Fruit fly (Drosophila melanogaster): ENCODE data around the gene CG4098.

The CG4098 gene

dm6 chr3L:16612152-16612551 is 3.0 kb upstream of the CG4098 start, which contains the start of gene CG4101 (continued):
- TF ChIP-seq mam (GFP tag; optimal IDR thresholded peaks at IDR 0.05) = peak; percentile 88
- peak; percentile 69; the same call in 2 of the 3 replicates for TF ChIP-seq CG14860 (GFP tag; IDR thresholded peaks at IDR 0.05; ENCODE audit: partially characterized antibody)
- TF ChIP-seq CG17912 (GFP tag; optimal IDR thresholded peaks at IDR 0.05) = peak; percentile 63
- 0 out of 2 replicates have a peak, but pooled peaks have one; percentile 13 for TF ChIP-seq CG16779 (GFP tag; IDR thresholded peaks at IDR 0.05)
- no peak for TF ChIP-seq eve (GFP tag; optimal IDR thresholded peaks at IDR 0.05)
- TF ChIP-seq Bteb2 (GFP tag; optimal IDR thresholded peaks at IDR 0.05) = peak; percentile 57
- peak; percentile 85 for TF ChIP-seq CG8924 (tag; optimal IDR thresholded peaks at IDR 0.05)
- peak; percentile 65 for TF ChIP-seq CG18011 (GFP tag; optimal IDR thresholded peaks at IDR 0.05)
- peak; percentile 31 for TF ChIP-seq Deaf1 (tag; optimal IDR thresholded peaks at IDR 0.05)
- TF ChIP-seq CG17361 (GFP tag; IDR thresholded peaks at IDR 0.05) = peak; percentile 71
- no peak for TF ChIP-seq zf30C (GFP tag; optimal IDR thresholded peaks at IDR 0.05)
- peak; percentile 34 for TF ChIP-seq mirr (GFP tag; optimal IDR thresholded peaks at IDR 0.05)
- peak; percentile 5 for TF ChIP-seq CG11398 (GFP tag; optimal IDR thresholded peaks at IDR 0.05)
- TF ChIP-seq p53 (GFP tag; optimal IDR thresholded peaks at IDR 0.05) = peak; percentile 0
- TF ChIP-seq nmo (GFP tag; optimal IDR thresholded peaks at IDR 0.05) = peak; percentile 88
- TF ChIP-seq CG9817 (tag; optimal IDR thresholded peaks at IDR 0.05) = peak; percentile 91
- peak; percentile 53 for TF ChIP-seq CG7556 (GFP tag; optimal IDR thresholded peaks at IDR 0.05)
- peak; percentile 77 for TF ChIP-seq Dek (tag; optimal IDR thresholded peaks at IDR 0.05)
- peak; percentile 85 for TF ChIP-seq sqz (GFP tag; optimal IDR thresholded peaks at IDR 0.05)
- TF ChIP-seq mld (GFP tag; IDR thresholded peaks at IDR 0.05; ENCODE audit: partially characterized antibody) = no peak
- TF ChIP-seq CG11723 (GFP tag; optimal IDR thresholded peaks at IDR 0.05) = peak; percentile 52
- TF ChIP-seq slp2 (GFP tag; optimal IDR thresholded peaks at IDR 0.05) = peak; percentile 66
- peak; percentile 66; the same call in 1 of the 2 replicates for TF ChIP-seq bbx (GFP tag; IDR thresholded peaks at IDR 0.05; ENCODE audit: partially characterized antibody)
- no peak for TF ChIP-seq sima (GFP tag; optimal IDR thresholded peaks at IDR 0.05)
- TF ChIP-seq CG5245 (GFP tag; optimal IDR thresholded peaks at IDR 0.05) = peak; percentile 55
- no peak for TF ChIP-seq Hand (GFP tag; optimal IDR thresholded peaks at IDR 0.05)
- TF ChIP-seq Abd-B (GFP tag; optimal IDR thresholded peaks at IDR 0.05) = peak; percentile 75
- TF ChIP-seq CG10959 (GFP tag; IDR thresholded peaks at IDR 0.05) = peak; percentile 44
- peak; percentile 69; the same call in 2 of the 3 replicates for TF ChIP-seq CG6175 (GFP tag; IDR thresholded peaks at IDR 0.05)
- TF ChIP-seq CG15601 (tag; optimal IDR thresholded peaks at IDR 0.05) = peak; percentile 80
- peak; percentile 79 for TF ChIP-seq lab (GFP tag; optimal IDR thresholded peaks at IDR 0.05)
- peak; percentile 54 for TF ChIP-seq CG15011 (GFP tag; optimal IDR thresholded peaks at IDR 0.05)
- TF ChIP-seq CoRest (tag; optimal IDR thresholded peaks at IDR 0.05) = peak; percentile 85
- peak; percentile 51; the same call in 1 of the 2 replicates for TF ChIP-seq Bgb (GFP tag; IDR thresholded peaks at IDR 0.05; ENCODE audit: partially characterized antibody)
- TF ChIP-seq az2 (GFP tag; optimal IDR thresholded peaks at IDR 0.05) = peak; percentile 80
- peak; percentile 86 for TF ChIP-seq CG3847 (GFP tag; IDR thresholded peaks at IDR 0.05)
- peak; percentile 39; the same call in 1 of the 2 replicates for TF ChIP-seq ham (GFP tag; IDR thresholded peaks at IDR 0.05)
- TF ChIP-seq row (GFP tag; IDR thresholded peaks at IDR 0.05) = peak; percentile 94
- TF ChIP-seq Myb (GFP tag; optimal IDR thresholded peaks at IDR 0.05) = peak; percentile 62
- TF ChIP-seq Poxn (GFP tag; IDR thresholded peaks at IDR 0.05) = no peak
- peak; percentile 56 for TF ChIP-seq kay (GFP tag; optimal IDR thresholded peaks at IDR 0.05)
- TF ChIP-seq jing (GFP tag; optimal IDR thresholded peaks at IDR 0.05) = peak; percentile 52
- no peak for TF ChIP-seq crol (GFP tag; IDR thresholded peaks at IDR 0.05)
- TF ChIP-seq pum (GFP tag; optimal IDR thresholded peaks at IDR 0.05) = peak; percentile 65
- peak; percentile 74 for TF ChIP-seq CG10209 (GFP tag; optimal IDR thresholded peaks at IDR 0.05)
- TF ChIP-seq cg (GFP tag; optimal IDR thresholded peaks at IDR 0.05) = no peak
- TF ChIP-seq GATAe (GFP tag; conservative IDR thresholded peaks at IDR 0.05) = no peak
- TF ChIP-seq Dref (GFP tag; IDR thresholded peaks at IDR 0.05) = peak; percentile 64
- TF ChIP-seq ERR (GFP tag; optimal IDR thresholded peaks at IDR 0.05) = no peak
- TF ChIP-seq ind (GFP tag; optimal IDR thresholded peaks at IDR 0.05) = peak; percentile 82
